Worm (Caenorhabditis elegans) whole organism, L2 larva: Measurements from ENCODE around the gene C07H6.2.

Experiments
- elt-3 ChIP-seq: sonication (generic microtip); optimal IDR thresholded peaks from 2 replicates; lab custom pipeline; 2017; ENCODE audit warnings: missing biosample characterization, missing genetic modification characterization
- lin-39 ChIP-seq: fragments of 150-350 bp; optimal IDR thresholded peaks from 2 replicates; lab custom pipeline; 2014; ENCODE audit warnings: missing biosample characterization, missing genetic modification reagents, missing genetic modification characterization
- nhr-237 ChIP-seq: fragments of 150-350 bp; optimal IDR thresholded peaks from 2 replicates; lab custom pipeline; 2014; ENCODE audit warnings: missing biosample characterization, missing genetic modification characterization
- unc-62 ChIP-seq: fragments of 150-350 bp; optimal IDR thresholded peaks from 2 replicates; lab custom pipeline; 2014; ENCODE audit warnings: missing biosample characterization, missing genetic modification reagents, missing genetic modification characterization

- TF ChIP-seq unc-62 (GFP tag; lab: Kevin White, UChicago) = no peak
- no peak for TF ChIP-seq nhr-237
- no peak for TF ChIP-seq elt-3 (tag; lab: Kevin White, UChicago)
- TF ChIP-seq lin-39 (tag; lab: Kevin White, UChicago) = no peak
Observed at ce11 chrIII:7491931-7492330, 28.9 kb upstream of the C07H6.2 start.
